Fruit fly (Drosophila melanogaster): ENCODE results near the gene PGS1.

PGS1 gene

DNA sequence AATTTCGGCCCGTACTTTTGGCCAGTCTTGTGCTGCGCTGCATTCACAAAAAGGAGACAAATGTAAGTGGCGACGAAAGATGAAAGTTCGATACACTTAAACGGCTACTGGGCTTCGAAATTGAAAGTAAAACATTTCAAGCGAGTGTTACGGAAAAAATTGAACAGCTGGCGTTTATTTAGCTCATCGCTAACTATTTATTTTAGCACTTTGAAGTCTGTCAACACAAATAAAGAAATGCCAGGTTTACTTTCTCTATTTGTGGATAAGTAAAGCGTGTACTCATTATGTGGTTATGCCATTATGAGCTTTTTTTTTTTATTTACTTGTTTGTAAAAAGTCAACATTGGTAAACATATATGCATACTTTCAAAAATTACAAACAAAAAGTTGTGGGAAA, 39.9 kb upstream of the PGS1 start (continued):
- TF ChIP-seq Eip74EF (GFP tag; optimal IDR thresholded peaks at IDR 0.05) (no peak), sens (GFP tag) (peak; percentile 27), CG13424 (tag; optimal IDR thresholded peaks at IDR 0.05) (peak; percentile 21), CG31365 (tag; optimal IDR thresholded peaks at IDR 0.05) (peak; percentile 23), D (optimal IDR thresholded peaks at IDR 0.05) (no peak), D (GFP tag; optimal IDR thresholded peaks at IDR 0.05) (peak; percentile 42), CG1233 (GFP tag; optimal IDR thresholded peaks at IDR 0.05) (peak; percentile 40), CG6254 (GFP tag; optimal IDR thresholded peaks at IDR 0.05) (peak; percentile 22), CG10431 (GFP tag; optimal IDR thresholded peaks at IDR 0.05) (peak; percentile 62), kni (GFP tag; optimal IDR thresholded peaks at IDR 0.05) (peak; percentile 46), Awh (GFP tag; IDR thresholded peaks at IDR 0.05) (0 out of 2 replicates have a peak, but pooled peaks have one; percentile 20), CG13624 (GFP tag; optimal IDR thresholded peaks at IDR 0.05) (no peak), unpg (GFP tag; optimal IDR thresholded peaks at IDR 0.05) (peak; percentile 34), wdn (GFP tag; IDR thresholded peaks at IDR 0.05) (no peak), lab (GFP tag; optimal IDR thresholded peaks at IDR 0.05) (peak; percentile 64), org-1 (GFP tag; optimal IDR thresholded peaks at IDR 0.05) (no peak), CG4707 (GFP tag; optimal IDR thresholded peaks at IDR 0.05) (peak; percentile 63), sc (optimal IDR thresholded peaks at IDR 0.05) (no peak), sc (GFP tag; optimal IDR thresholded peaks at IDR 0.05) (peak; percentile 48), CG6813 (GFP tag; optimal IDR thresholded peaks at IDR 0.05) (peak; percentile 21), CG2678 (tag; optimal IDR thresholded peaks at IDR 0.05) (peak; percentile 65), CG3407 (GFP tag; optimal IDR thresholded peaks at IDR 0.05) (peak; percentile 59), CG3726 (GFP tag; IDR thresholded peaks at IDR 0.05) (no peak), nerfin-1 (tag; optimal IDR thresholded peaks at IDR 0.05) (peak; percentile 23), oc (tag; optimal IDR thresholded peaks at IDR 0.05) (peak; percentile 54), CG11723 (GFP tag; optimal IDR thresholded peaks at IDR 0.05) (peak; percentile 28), CG3995 (GFP tag; optimal IDR thresholded peaks at IDR 0.05) (peak; percentile 16), CG7556 (GFP tag; optimal IDR thresholded peaks at IDR 0.05) (peak; percentile 0), CG18599 (GFP tag; optimal IDR thresholded peaks at IDR 0.05) (peak; percentile 48), PHDP (tag; optimal IDR thresholded peaks at IDR 0.05) (peak; percentile 66), odd (GFP tag; optimal IDR thresholded peaks at IDR 0.05) (peak; percentile 46), dmrt99B (tag; optimal IDR thresholded peaks at IDR 0.05) (peak; percentile 38), CG14667 (GFP tag; IDR thresholded peaks at IDR 0.05) (no peak), CG2875 (GFP tag; optimal IDR thresholded peaks at IDR 0.05) (peak; percentile 67)

DNA sequence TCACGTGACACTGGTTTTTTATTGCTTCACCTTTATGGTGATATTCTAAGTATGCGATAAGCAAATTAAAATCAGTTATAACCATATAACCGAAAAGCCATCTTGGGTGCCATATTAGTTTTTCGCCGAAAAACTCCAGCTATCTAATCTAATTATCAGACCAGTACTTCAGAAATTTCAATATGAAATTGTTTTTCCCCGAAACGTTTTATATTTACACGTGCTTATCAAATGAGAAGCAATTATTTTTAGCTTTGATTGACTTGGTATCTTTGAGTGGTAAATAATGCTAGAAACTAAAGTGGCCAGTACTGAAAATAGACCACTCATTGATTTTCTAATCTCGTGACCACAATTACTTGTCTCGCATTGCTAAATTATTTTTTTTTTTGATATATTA, 37.4 kb upstream of the PGS1 start:
- TF ChIP-seq CG18619 (GFP tag; optimal IDR thresholded peaks at IDR 0.05): no peak
- no peak for TF ChIP-seq CG7372 (GFP tag; IDR thresholded peaks at IDR 0.05)
- no peak for TF ChIP-seq en (GFP tag; optimal IDR thresholded peaks at IDR 0.05)
- no peak for TF ChIP-seq kah (GFP tag; optimal IDR thresholded peaks at IDR 0.05)
- no peak for TF ChIP-seq br (optimal IDR thresholded peaks at IDR 0.05)
- no peak for TF ChIP-seq CG7987 (GFP tag; optimal IDR thresholded peaks at IDR 0.05)
- TF ChIP-seq CG10543 (GFP tag; optimal IDR thresholded peaks at IDR 0.05): no peak
- peak; percentile 2 for TF ChIP-seq sug (tag; optimal IDR thresholded peaks at IDR 0.05)
- TF ChIP-seq exex (tag; optimal IDR thresholded peaks at IDR 0.05): peak; percentile 96
- TF ChIP-seq Neu2 (GFP tag; optimal IDR thresholded peaks at IDR 0.05; ENCODE audit: borderline replicate concordance): no peak
- TF ChIP-seq CG14014 (GFP tag; IDR thresholded peaks at IDR 0.05): no peak
- TF ChIP-seq CG18262 (tag; optimal IDR thresholded peaks at IDR 0.05): no peak
- TF ChIP-seq Hsf (GFP tag; optimal IDR thresholded peaks at IDR 0.05): no peak
- TF ChIP-seq slou (GFP tag; optimal IDR thresholded peaks at IDR 0.05): no peak
- TF ChIP-seq CG14667 (GFP tag; IDR thresholded peaks at IDR 0.05): no peak
- peak; percentile 47 for TF ChIP-seq grn (GFP tag; optimal IDR thresholded peaks at IDR 0.05)
- peak; percentile 16 for TF ChIP-seq sd (tag; optimal IDR thresholded peaks at IDR 0.05)
- TF ChIP-seq CG7963 (GFP tag; IDR thresholded peaks at IDR 0.05; ENCODE audit: partially characterized antibody): no peak
- TF ChIP-seq CG31388 (GFP tag; optimal IDR thresholded peaks at IDR 0.05): no peak
- no peak for TF ChIP-seq Eip74EF (GFP tag; optimal IDR thresholded peaks at IDR 0.05)
